Fruit fly (Drosophila melanogaster) whole organism, embryonic: ENCODE measurements around the gene Exn.
A peak's percentile ranks its signal among the peaks of the same experiment; 100 is the strongest.

ENCODE experiments used
- Adf1 ChIP-seq: fragments of 200-800 bp; sonication (Bioruptor generic); IDR thresholded peaks from 2 replicates; pipeline ENCODE4 v1.3.6; 2022; ENCODE audit warnings: missing biosample characterization, missing genetic modification characterization
- Atf3 ChIP-seq: fragments of 200-800 bp; sonication (Bioruptor generic); optimal IDR thresholded peaks from 3 replicates; lab custom pipeline; 2016; ENCODE audit warnings: missing biosample characterization, missing genetic modification characterization
- Awh ChIP-seq: fragments of 200-800 bp; sonication (Bioruptor generic); IDR thresholded peaks from 2 replicates; pipeline ENCODE4, ENCODE4 v1.3.6; 2022; ENCODE audit warnings: missing biosample characterization, missing genetic modification characterization
- BEAF-32 ChIP-seq: fragments of 200-800 bp; sonication (Bioruptor generic); optimal IDR thresholded peaks from 3 replicates; lab custom pipeline; 2017; ENCODE audit warnings: missing biosample characterization, missing genetic modification characterization, mild to moderate bottlenecking, moderate library complexity, missing genetic modification reagents
- CG10274 ChIP-seq: fragments of 200-800 bp; sonication (Bioruptor generic); optimal IDR thresholded peaks from 3 replicates; lab custom pipeline; 2017; ENCODE audit warnings: missing biosample characterization, mild to moderate bottlenecking, missing genetic modification characterization
- CG10979 ChIP-seq: fragments of 200-800 bp; sonication (Bioruptor generic); optimal IDR thresholded peaks from 2 replicates; lab custom pipeline; 2018; ENCODE audit warnings: missing biosample characterization, mild to moderate bottlenecking, missing genetic modification characterization, moderate library complexity
- CG11456 ChIP-seq: fragments of 200-800 bp; sonication (Bioruptor generic); IDR thresholded peaks from 3 replicates; pipeline ENCODE4 v1.3.6; 2022; ENCODE audit warnings: missing biosample characterization, missing genetic modification characterization
- CG12659 ChIP-seq: fragments of 200-800 bp; sonication (Bioruptor generic); optimal IDR thresholded peaks from 3 replicates; lab custom pipeline; 2017; ENCODE audit warnings: mild to moderate bottlenecking, missing biosample characterization, missing genetic modification reagents, missing genetic modification characterization
- CG13424 ChIP-seq: fragments of 200-800 bp; sonication (Bioruptor generic); optimal IDR thresholded peaks from 2 replicates; lab custom pipeline; 2019; ENCODE audit warnings: missing biosample characterization, mild to moderate bottlenecking, missing genetic modification characterization, moderate library complexity
- CG15514 ChIP-seq: fragments of 200-800 bp; sonication (Bioruptor generic); optimal IDR thresholded peaks from 3 replicates; lab custom pipeline; 2017; ENCODE audit warnings: missing biosample characterization, missing genetic modification characterization, mild to moderate bottlenecking, moderate library complexity, missing genetic modification reagents
- CG17186 ChIP-seq: fragments of 200-800 bp; sonication (Bioruptor generic); optimal IDR thresholded peaks from 3 replicates; lab custom pipeline; 2017; ENCODE audit warnings: missing biosample characterization, missing genetic modification reagents, missing genetic modification characterization
- CG17359 ChIP-seq: fragments of 200-800 bp; sonication (Bioruptor generic); optimal IDR thresholded peaks from 3 replicates; lab custom pipeline; 2018; ENCODE audit warnings: missing biosample characterization, mild to moderate bottlenecking, missing genetic modification characterization, moderate library complexity
- CG17912 ChIP-seq: fragments of 200-800 bp; sonication (Bioruptor generic); optimal IDR thresholded peaks from 2 replicates; lab custom pipeline; 2018; ENCODE audit warnings: missing biosample characterization, mild to moderate bottlenecking, missing genetic modification characterization
- CG2712 ChIP-seq: fragments of 200-800 bp; optimal IDR thresholded peaks from 3 replicates; lab custom pipeline; 2019; ENCODE audit warnings: missing biosample characterization, mild to moderate bottlenecking, missing genetic modification characterization, moderate library complexity
- CG30020 ChIP-seq: fragments of 200-800 bp; optimal IDR thresholded peaks from 2 replicates; lab custom pipeline; 2019; ENCODE audit warnings: missing biosample characterization, mild to moderate bottlenecking, missing genetic modification characterization, moderate library complexity
- CG32772 ChIP-seq: fragments of 200-800 bp; sonication (Bioruptor generic); IDR thresholded peaks from 2 replicates; pipeline ENCODE4 v1.3.6; 2022; ENCODE audit warnings: missing biosample characterization, missing genetic modification characterization
- CG42726 ChIP-seq: fragments of 200-800 bp; sonication (Bioruptor generic); IDR thresholded peaks from 2 replicates; pipeline ENCODE4 v1.3.6; 2022; ENCODE audit warnings: missing biosample characterization, missing genetic modification characterization; ENCODE audit not compliant: partially characterized antibody
- CG4707 ChIP-seq: fragments of 200-800 bp; sonication (Bioruptor generic); optimal IDR thresholded peaks from 2 replicates; lab custom pipeline; 2018; ENCODE audit warnings: missing biosample characterization, mild to moderate bottlenecking, missing genetic modification characterization, moderate library complexity
- CG6175 ChIP-seq: fragments of 200-800 bp; sonication (Bioruptor generic); IDR thresholded peaks from 3 replicates; pipeline ENCODE4 v1.3.6; 2022; ENCODE audit warnings: missing biosample characterization, missing genetic modification characterization
- CG7987 ChIP-seq: fragments of 200-800 bp; sonication (Bioruptor generic); optimal IDR thresholded peaks from 2 replicates; lab custom pipeline; 2018; ENCODE audit warnings: missing biosample characterization, mild to moderate bottlenecking, missing genetic modification characterization, moderate library complexity
- CG9797 ChIP-seq: fragments of 200-800 bp; sonication (Bioruptor generic); optimal IDR thresholded peaks from 3 replicates; lab custom pipeline; 2018; ENCODE audit warnings: missing biosample characterization, mild to moderate bottlenecking, missing genetic modification characterization
- Dbx ChIP-seq: fragments of 200-800 bp; sonication (Bioruptor generic); IDR thresholded peaks from 3 replicates; pipeline ENCODE4 v1.3.6; 2022; ENCODE audit warnings: missing biosample characterization, missing genetic modification characterization
- HLHmδ ChIP-seq: fragments of 200-800 bp; sonication (Bioruptor generic); optimal IDR thresholded peaks from 2 replicates; lab custom pipeline; 2018; ENCODE audit warnings: missing biosample characterization, mild to moderate bottlenecking, missing genetic modification characterization, moderate library complexity
- Hr51 ChIP-seq, 2 experiments: fragments of 200-800 bp; sonication (Bioruptor generic); optimal IDR thresholded peaks; 2 replicates in 1 of 2; 3 replicates in 1 of 2; lab custom pipeline; 2016 to 2018; ENCODE audit warnings: missing biosample characterization in 2 of 2, missing genetic modification characterization in 2 of 2, mild to moderate bottlenecking in 1 of 2, moderate library complexity in 1 of 2
- Jarid2 ChIP-seq: fragments of 200-800 bp; sonication (Bioruptor generic); optimal IDR thresholded peaks from 3 replicates; lab custom pipeline; 2017; ENCODE audit warnings: mild to moderate bottlenecking, missing biosample characterization, missing genetic modification reagents, missing genetic modification characterization
- MBD-R2 ChIP-seq: fragments of 200-800 bp; sonication (Bioruptor generic); IDR thresholded peaks from 2 replicates; pipeline ENCODE4 v1.3.6; 2022; ENCODE audit warnings: missing biosample characterization, missing genetic modification characterization
- Mad ChIP-seq: fragments of 200-800 bp; sonication (Bioruptor generic); optimal IDR thresholded peaks from 2 replicates; lab custom pipeline; 2016; ENCODE audit warnings: missing biosample characterization, missing genetic modification characterization
- Oaz ChIP-seq: fragments of 200-800 bp; sonication (Bioruptor generic); IDR thresholded peaks from 2 replicates; pipeline ENCODE4 v1.3.6; 2022; ENCODE audit warnings: missing biosample characterization, missing genetic modification characterization
- Rx ChIP-seq: fragments of 200-800 bp; sonication (Bioruptor generic); IDR thresholded peaks from 2 replicates; pipeline ENCODE4 v1.3.6; 2022; ENCODE audit warnings: missing biosample characterization, missing genetic modification characterization
- Sry-δ ChIP-seq: fragments of 200-800 bp; sonication (Bioruptor generic); optimal IDR thresholded peaks from 2 replicates; lab custom pipeline; 2016; ENCODE audit warnings: missing biosample characterization, missing genetic modification characterization
- ara ChIP-seq: fragments of 200-800 bp; sonication (Bioruptor generic); IDR thresholded peaks from 2 replicates; pipeline ENCODE4 v1.3.6; 2022; ENCODE audit warnings: missing biosample characterization, missing genetic modification characterization
- crc ChIP-seq: fragments of 200-800 bp; sonication (Bioruptor generic); optimal IDR thresholded peaks from 2 replicates; lab custom pipeline; 2016; ENCODE audit warnings: missing biosample characterization, missing genetic modification characterization
- ewg ChIP-seq: fragments of 200-800 bp; sonication (Bioruptor generic); optimal IDR thresholded peaks from 3 replicates; lab custom pipeline; 2017; ENCODE audit warnings: mild to moderate bottlenecking, missing biosample characterization, missing genetic modification reagents, missing genetic modification characterization
- gt ChIP-seq: fragments of 200-800 bp; sonication (Bioruptor generic); IDR thresholded peaks from 2 replicates; pipeline ENCODE4 v1.3.6; 2022; ENCODE audit warnings: missing biosample characterization, missing genetic modification characterization
- hkb ChIP-seq, 2 experiments: fragments of 200-800 bp in 1 of 2; fragments of >200 bp in 1 of 2; sonication (Bioruptor generic) in 1 of 2; IDR thresholded peaks in 1 of 2; optimal IDR thresholded peaks in 1 of 2; 2 replicates each; pipeline versions ENCODE4 v1.3.6 to Lab custom; 2017 to 2022; ENCODE audit warnings: missing biosample characterization in 1 of 2, missing genetic modification characterization in 1 of 2
- insv ChIP-seq, 2 experiments: fragments of 200-800 bp; sonication (Bioruptor generic); optimal IDR thresholded peaks; 3 replicates each; lab custom pipeline; 2016 to 2018; ENCODE audit warnings: missing biosample characterization in 2 of 2, missing genetic modification characterization in 2 of 2
- jumu ChIP-seq: fragments of 200-800 bp; sonication (Bioruptor generic); optimal IDR thresholded peaks from 3 replicates; lab custom pipeline; 2016; ENCODE audit warnings: missing biosample characterization, missing genetic modification characterization
- knrl ChIP-seq: fragments of 200-800 bp; sonication (Bioruptor generic); IDR thresholded peaks from 3 replicates; pipeline ENCODE4 v1.3.6; 2022; ENCODE audit warnings: missing biosample characterization, missing genetic modification characterization; ENCODE audit not compliant: partially characterized antibody
- lab ChIP-seq: fragments of 200-800 bp; sonication (Bioruptor generic); optimal IDR thresholded peaks from 3 replicates; lab custom pipeline; 2017; ENCODE audit warnings: missing biosample characterization, missing genetic modification characterization, mild to moderate bottlenecking, moderate library complexity, missing genetic modification reagents
- pum ChIP-seq: fragments of 200-800 bp; sonication (Bioruptor generic); optimal IDR thresholded peaks from 2 replicates; lab custom pipeline; 2016; ENCODE audit warnings: missing biosample characterization, missing genetic modification characterization
- salm ChIP-seq: fragments of 200-800 bp; sonication (Bioruptor generic); optimal IDR thresholded peaks from 2 replicates; lab custom pipeline; 2018; ENCODE audit warnings: missing biosample characterization, mild to moderate bottlenecking, missing genetic modification characterization
- sisA ChIP-seq: fragments of 200-800 bp; sonication (Bioruptor generic); IDR thresholded peaks from 2 replicates; pipeline ENCODE4 v1.3.6; 2022; ENCODE audit warnings: missing biosample characterization, missing genetic modification characterization
- sug ChIP-seq: fragments of 200-800 bp; optimal IDR thresholded peaks from 2 replicates; lab custom pipeline; 2019; ENCODE audit warnings: missing biosample characterization, mild to moderate bottlenecking, missing genetic modification characterization, moderate library complexity
- tin ChIP-seq: fragments of 200-800 bp; sonication (Bioruptor generic); optimal IDR thresholded peaks from 3 replicates; lab custom pipeline; 2016; ENCODE audit warnings: missing biosample characterization, missing genetic modification characterization
- trem ChIP-seq: fragments of 200-800 bp; optimal IDR thresholded peaks from 3 replicates; lab custom pipeline; 2019; ENCODE audit warnings: missing biosample characterization, mild to moderate bottlenecking, missing genetic modification characterization, moderate library complexity
- ttk ChIP-seq: fragments of 200-800 bp; sonication (Bioruptor generic); IDR thresholded peaks from 2 replicates; pipeline ENCODE4 v2.1.2; 2022; ENCODE audit warnings: missing biosample characterization, missing genetic modification characterization
- wdn ChIP-seq: fragments of 200-800 bp; sonication (Bioruptor generic); IDR thresholded peaks from 2 replicates; pipeline ENCODE4 v1.3.6; 2022; ENCODE audit warnings: missing biosample characterization, missing genetic modification characterization
- zf30C ChIP-seq: fragments of 200-800 bp; sonication (Bioruptor generic); optimal IDR thresholded peaks from 3 replicates; lab custom pipeline; 2018; ENCODE audit warnings: missing biosample characterization, mild to moderate bottlenecking, missing genetic modification characterization

The Exn gene

DNA sequence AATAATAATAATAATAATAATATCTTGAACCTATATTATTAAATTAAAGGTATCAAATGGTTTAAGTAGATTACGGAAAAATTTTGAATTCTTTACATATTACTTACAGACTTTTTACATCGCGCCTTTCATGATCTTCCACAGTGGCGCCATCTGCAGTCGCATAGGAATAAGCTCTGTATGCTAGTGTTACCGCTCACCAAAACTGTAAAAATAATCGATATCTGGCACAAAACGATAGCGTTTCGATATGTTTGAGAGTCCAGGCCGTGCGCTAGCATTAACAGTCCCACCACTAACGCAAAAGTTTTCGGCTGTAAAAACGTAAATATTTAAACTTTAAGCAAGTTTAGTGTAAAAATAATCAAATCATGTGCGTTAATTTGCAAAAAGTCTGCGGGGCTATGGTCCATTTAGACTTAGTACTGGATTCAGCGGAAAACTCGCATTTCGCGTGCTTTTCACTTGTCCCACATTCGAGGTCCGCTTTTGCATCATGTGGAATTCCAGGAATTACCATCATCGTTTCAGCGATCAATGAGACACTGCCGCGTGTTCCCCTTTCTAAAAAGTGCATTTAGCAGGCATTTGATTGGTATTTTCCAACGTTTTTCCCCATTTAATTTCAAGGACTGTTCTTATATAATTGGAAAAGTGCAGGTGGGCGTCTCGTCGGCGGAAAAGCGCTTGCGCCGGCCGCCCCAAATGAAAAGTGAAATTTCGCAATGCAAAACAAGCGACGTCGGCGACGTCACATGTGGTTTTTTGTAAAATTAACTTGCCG, 14.4 kb upstream of the Exn start (continued):
- no peak for TF ChIP-seq ttk
- peak; percentile 25 for TF ChIP-seq CG17912 (GFP tag; lab: Kevin White, UChicago)
- TF ChIP-seq Dbx (GFP tag; lab: Robert Waterston, UW), result peak; percentile 64; the same call in 2 of the 3 replicates
- no peak for TF ChIP-seq ara (GFP tag; lab: Robert Waterston, UW)
- TF ChIP-seq sisA (GFP tag; lab: Robert Waterston, UW), result no peak
- peak; percentile 81 for TF ChIP-seq CG12659 (GFP tag; lab: Kevin White, UChicago)
- no peak for TF ChIP-seq Atf3 (GFP tag; lab: Kevin White, UChicago)
- no peak for TF ChIP-seq CG10979 (tag; lab: Kevin White, UChicago)
- TF ChIP-seq Awh (GFP tag; lab: Robert Waterston, UW), result no peak
- peak; percentile 79 for TF ChIP-seq CG9797 (GFP tag; lab: Kevin White, UChicago)
- no peak for TF ChIP-seq zf30C (GFP tag; lab: Kevin White, UChicago)
- TF ChIP-seq CG4707 (GFP tag; lab: Kevin White, UChicago), result no peak
- TF ChIP-seq CG6175, result no peak
- no peak for TF ChIP-seq Oaz (GFP tag; lab: Robert Waterston, UW)
- peak; percentile 11; the same call in 1 of the 2 replicates for TF ChIP-seq Adf1 (GFP tag; lab: Robert Waterston, UW)
- peak; percentile 51 for TF ChIP-seq ewg (GFP tag; lab: Kevin White, UChicago)
- TF ChIP-seq pum (GFP tag; lab: Kevin White, UChicago), result no peak
- TF ChIP-seq CG13424 (tag; lab: Kevin White, UChicago), result peak; percentile 31
- TF ChIP-seq BEAF-32 (GFP tag; lab: Kevin White, UChicago), result peak; percentile 90
- TF ChIP-seq insv (GFP tag; optimal IDR thresholded peaks at IDR 0.05; lab: Kevin White, UChicago), result peak in 1 of 2 experiments; percentile 6
- TF ChIP-seq salm, result peak; percentile 19
- TF ChIP-seq Mad (GFP tag; lab: Kevin White, UChicago), result peak; percentile 35
- peak; percentile 69 for TF ChIP-seq CG15514
- no peak for TF ChIP-seq hkb (optimal IDR thresholded peaks at IDR 0.05; lab: Kevin White, UChicago)
- peak; percentile 35; the same call in 1 of the 2 replicates for TF ChIP-seq hkb (GFP tag; IDR thresholded peaks at IDR 0.05; lab: Robert Waterston, UW)
- TF ChIP-seq CG10274 (GFP tag; lab: Kevin White, UChicago), result no peak
- TF ChIP-seq Hr51 (GFP tag; optimal IDR thresholded peaks at IDR 0.05; lab: Kevin White, UChicago), result peak; percentile 35 to 41
- TF ChIP-seq CG7987 (GFP tag; lab: Kevin White, UChicago), result peak; percentile 50
- TF ChIP-seq lab (GFP tag; lab: Kevin White, UChicago), result peak; percentile 32
- peak; percentile 46; the same call in 2 of the 3 replicates for TF ChIP-seq CG11456 (GFP tag; lab: Robert Waterston, UW)
- peak; percentile 88 for TF ChIP-seq knrl
- TF ChIP-seq CG42726 (GFP tag; lab: Robert Waterston, UW), result peak; percentile 94
- TF ChIP-seq gt (GFP tag; lab: Robert Waterston, UW), result no peak
- no peak for TF ChIP-seq Rx (GFP tag; lab: Robert Waterston, UW)
- TF ChIP-seq CG17359 (tag; lab: Kevin White, UChicago), result peak; percentile 10
- TF ChIP-seq CG2712, result peak; percentile 57
- no peak for TF ChIP-seq wdn (GFP tag; lab: Robert Waterston, UW)
- no peak for TF ChIP-seq CG32772 (GFP tag; lab: Robert Waterston, UW)
- TF ChIP-seq Jarid2 (GFP tag; lab: Kevin White, UChicago), result no peak
- TF ChIP-seq trem, result peak; percentile 57
- TF ChIP-seq CG17186 (GFP tag; lab: Kevin White, UChicago), result peak; percentile 73
- TF ChIP-seq CG30020 (tag; lab: Kevin White, UChicago), result peak; percentile 0
- no peak for TF ChIP-seq HLHmδ (GFP tag; lab: Kevin White, UChicago)
- peak; percentile 28 for TF ChIP-seq sug (tag; lab: Kevin White, UChicago)
- TF ChIP-seq jumu, result no peak
- TF ChIP-seq tin, result peak; percentile 22
- no peak for TF ChIP-seq crc (GFP tag; lab: Kevin White, UChicago)
- peak; percentile 95 for TF ChIP-seq Sry-δ (GFP tag; lab: Kevin White, UChicago)
- peak; percentile 44; the same call in 1 of the 2 replicates for TF ChIP-seq MBD-R2 (GFP tag; lab: Robert Waterston, UW)
